Worm (Caenorhabditis elegans) whole organism, L4 larva: ENCODE data around the gene rpt-1.

ENCODE experiments used
- D1046.2 ChIP-seq: fragments of 200-800 bp; sonication (Bioruptor generic); IDR thresholded peaks from 2 replicates; pipeline ENCODE4 v1.3.6; 2022; ENCODE audit warnings: missing genetic modification characterization, missing compliant biosample characterization
- F10B5.3 ChIP-seq: sonication (generic microtip); optimal IDR thresholded peaks from 2 replicates; lab custom pipeline; 2016; ENCODE audit warnings: mild to moderate bottlenecking, missing genetic modification characterization, missing compliant biosample characterization
- F26F4.8 ChIP-seq: fragments of 200-800 bp; sonication (Bioruptor generic); conservative IDR thresholded peaks from 2 replicates; pipeline ENCODE4 v1.3.6; 2022; ENCODE audit warnings: missing genetic modification characterization, missing compliant biosample characterization
- Y105C5A.15 ChIP-seq: fragments of 200-800 bp; sonication (Bioruptor generic); IDR thresholded peaks from 2 replicates; pipeline ENCODE4 v1.3.6; 2022; ENCODE audit warnings: missing genetic modification characterization, missing compliant biosample characterization
- Y75B8A.6 ChIP-seq: fragments of 200-800 bp; sonication (Bioruptor generic); IDR thresholded peaks from 2 replicates; pipeline ENCODE4 v1.3.6; 2022; ENCODE audit warnings: missing genetic modification reagents, missing genetic modification characterization, missing compliant biosample characterization
- ZK337.2 ChIP-seq: fragments of 200-800 bp; sonication (Bioruptor generic); IDR thresholded peaks from 2 replicates; pipeline ENCODE4 v1.3.6; 2022; ENCODE audit warnings: missing genetic modification reagents, missing genetic modification characterization, missing compliant biosample characterization
- ama-1 ChIP-seq: fragments of 150-350 bp; optimal IDR thresholded peaks from 2 replicates; lab custom pipeline; 2014; ENCODE audit warnings: inconsistent platforms, mixed read lengths
- ceh-20 ChIP-seq: fragments of 200-800 bp; sonication (Bioruptor generic); IDR thresholded peaks from 2 replicates; pipeline ENCODE4 v1.3.6; 2022; ENCODE audit warnings: missing genetic modification reagents, missing genetic modification characterization, missing compliant biosample characterization
- ceh-44 ChIP-seq: fragments of 200-800 bp; sonication (Bioruptor generic); IDR thresholded peaks from 2 replicates; pipeline ENCODE4 v1.3.6; 2022; ENCODE audit warnings: missing genetic modification reagents, missing genetic modification characterization, missing compliant biosample characterization
- ceh-82 ChIP-seq: sonication (generic microtip); optimal IDR thresholded peaks from 2 replicates; lab custom pipeline; 2017; ENCODE audit warnings: missing biosample characterization, missing genetic modification characterization
- ces-1 ChIP-seq: fragments of 150-350 bp; sonication (generic microtip); optimal IDR thresholded peaks from 4 replicates; lab custom pipeline; 2014; ENCODE audit warnings: missing biosample characterization, missing genetic modification reagents, missing genetic modification characterization
- cey-2 ChIP-seq: sonication (generic microtip); optimal IDR thresholded peaks from 3 replicates; lab custom pipeline; 2017; ENCODE audit warnings: missing genetic modification characterization, mild to moderate bottlenecking, missing compliant biosample characterization, antibody characterized with exemption, borderline replicate concordance; ENCODE audit not compliant: insufficient read depth
- ctbp-1 ChIP-seq: fragments of 200-800 bp; sonication (Bioruptor generic); IDR thresholded peaks from 2 replicates; pipeline ENCODE4 v1.3.6; 2022; ENCODE audit warnings: missing genetic modification reagents, missing genetic modification characterization, missing compliant biosample characterization
- daf-16 ChIP-seq, 3 experiments: sonication (generic microtip); optimal IDR thresholded peaks; 2 replicates each; lab custom pipeline; 2016 to 2017; ENCODE audit warnings: missing genetic modification characterization in 3 of 3, missing genetic modification reagents in 3 of 3, mild to moderate bottlenecking in 2 of 3, missing compliant biosample characterization in 2 of 3, missing biosample characterization in 1 of 3, moderate library complexity in 1 of 3
- daf-19 ChIP-seq: fragments of 200-800 bp; sonication (Bioruptor generic); conservative IDR thresholded peaks from 2 replicates; pipeline ENCODE4 v1.3.6; 2022; ENCODE audit warnings: missing genetic modification characterization, missing compliant biosample characterization
- dmd-6 ChIP-seq: fragments of 200-800 bp; sonication (Bioruptor generic); IDR thresholded peaks from 2 replicates; pipeline ENCODE4 v1.3.6; 2022; ENCODE audit warnings: missing genetic modification reagents, missing genetic modification characterization, missing compliant biosample characterization
- fkh-10 ChIP-seq: fragments of 150-350 bp; optimal IDR thresholded peaks from 2 replicates; lab custom pipeline; 2014; ENCODE audit warnings: missing biosample characterization, missing genetic modification reagents, missing genetic modification characterization
- hlh-30 ChIP-seq: sonication (generic microtip); optimal IDR thresholded peaks from 2 replicates; lab custom pipeline; 2017; ENCODE audit warnings: antibody characterized with exemption, mild to moderate bottlenecking, missing genetic modification characterization, missing compliant biosample characterization; ENCODE audit not compliant: insufficient read depth
- lin-1 ChIP-seq: fragments of 200-800 bp; sonication (Bioruptor generic); IDR thresholded peaks from 2 replicates; pipeline ENCODE4 v1.3.6; 2022; ENCODE audit warnings: missing genetic modification reagents, missing genetic modification characterization, missing compliant biosample characterization
- lin-39 ChIP-seq: fragments of 150-350 bp; optimal IDR thresholded peaks from 2 replicates; lab custom pipeline; 2014; ENCODE audit warnings: missing biosample characterization, missing genetic modification reagents, missing genetic modification characterization
- mdt-29 ChIP-seq: fragments of 200-800 bp; sonication (Bioruptor generic); IDR thresholded peaks from 2 replicates; pipeline ENCODE4 v1.3.6; 2022; ENCODE audit warnings: missing genetic modification reagents, missing genetic modification characterization, missing compliant biosample characterization
- mxl-2 ChIP-seq: fragments of 200-800 bp; sonication (Bioruptor generic); conservative IDR thresholded peaks from 2 replicates; pipeline ENCODE4 v1.3.6; 2022; ENCODE audit warnings: missing genetic modification reagents, missing genetic modification characterization, missing compliant biosample characterization
- mxl-3 ChIP-seq: fragments of 200-800 bp; sonication (Bioruptor generic); optimal IDR thresholded peaks from 2 replicates; lab custom pipeline; 2018; ENCODE audit warnings: mild to moderate bottlenecking, missing genetic modification characterization, missing compliant biosample characterization
- nhr-102 ChIP-seq: sonication (generic microtip); optimal IDR thresholded peaks from 2 replicates; lab custom pipeline; 2016; ENCODE audit warnings: mild to moderate bottlenecking, missing genetic modification characterization, moderate library complexity, missing compliant biosample characterization
- nhr-28 ChIP-seq: fragments of 150-350 bp; optimal IDR thresholded peaks from 2 replicates; lab custom pipeline; 2014; ENCODE audit warnings: missing biosample characterization, missing genetic modification characterization
- nhr-48 ChIP-seq: sonication (generic microtip); optimal IDR thresholded peaks from 2 replicates; lab custom pipeline; 2016; ENCODE audit warnings: mild to moderate bottlenecking, missing genetic modification characterization, missing compliant biosample characterization
- nhr-6 ChIP-seq: fragments of 150-350 bp; optimal IDR thresholded peaks from 2 replicates; lab custom pipeline; 2014; ENCODE audit warnings: missing biosample characterization, missing genetic modification characterization
- pha-4 ChIP-seq, 2 experiments: fragments of 150-350 bp in 1 of 2; fragments of 200-800 bp in 1 of 2; sonication (Bioruptor generic) in 1 of 2; IDR thresholded peaks in 1 of 2; optimal IDR thresholded peaks in 1 of 2; 2 replicates each; pipeline versions ENCODE4 v1.3.6 to Lab custom; 2014 to 2022; ENCODE audit warnings: missing genetic modification characterization in 2 of 2, missing genetic modification reagents in 2 of 2, missing biosample characterization in 1 of 2, missing compliant biosample characterization in 1 of 2
- set-16 ChIP-seq: fragments of 200-800 bp; sonication (Bioruptor generic); IDR thresholded peaks from 2 replicates; pipeline ENCODE4 v1.3.6; 2022; ENCODE audit warnings: missing genetic modification reagents, missing genetic modification characterization, missing compliant biosample characterization
- tra-1 ChIP-seq: fragments of 200-800 bp; sonication (Bioruptor generic); IDR thresholded peaks from 2 replicates; pipeline ENCODE4 v1.3.6; 2022; ENCODE audit warnings: missing genetic modification reagents, missing genetic modification characterization, missing compliant biosample characterization
- unc-130 ChIP-seq: sonication (generic microtip); optimal IDR thresholded peaks from 2 replicates; lab custom pipeline; 2016; ENCODE audit warnings: missing genetic modification reagents, missing genetic modification characterization, missing compliant biosample characterization
- ztf-7 ChIP-seq: fragments of 150-350 bp; optimal IDR thresholded peaks from 2 replicates; lab custom pipeline; 2014; ENCODE audit warnings: missing biosample characterization, missing genetic modification characterization

The rpt-1 gene

DNA sequence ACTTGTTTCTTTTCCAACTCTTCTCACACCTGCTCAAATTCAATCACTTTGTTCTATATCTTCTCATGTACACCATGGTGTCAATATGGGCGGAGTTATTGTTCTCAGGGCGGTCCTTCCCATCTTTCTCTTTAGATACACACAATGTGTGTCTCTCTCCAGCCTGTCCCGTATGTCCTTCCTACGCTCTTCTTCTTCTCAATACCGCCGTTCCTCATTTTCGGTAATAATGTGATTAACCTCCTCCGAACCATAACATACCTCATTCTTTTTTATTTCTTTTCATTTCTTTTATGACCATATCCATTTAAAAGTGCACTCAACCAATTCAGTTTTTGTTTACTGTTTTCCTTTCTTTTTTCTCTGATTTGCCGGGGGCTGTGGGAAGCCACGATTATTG is 26.6 kb downstream of the rpt-1 start:
- TF ChIP-seq set-16 (GFP tag; lab: Robert Waterston, UW) (no peak), daf-19 (no peak), F26F4.8 (GFP tag; lab: Robert Waterston, UW) (no peak)

DNA sequence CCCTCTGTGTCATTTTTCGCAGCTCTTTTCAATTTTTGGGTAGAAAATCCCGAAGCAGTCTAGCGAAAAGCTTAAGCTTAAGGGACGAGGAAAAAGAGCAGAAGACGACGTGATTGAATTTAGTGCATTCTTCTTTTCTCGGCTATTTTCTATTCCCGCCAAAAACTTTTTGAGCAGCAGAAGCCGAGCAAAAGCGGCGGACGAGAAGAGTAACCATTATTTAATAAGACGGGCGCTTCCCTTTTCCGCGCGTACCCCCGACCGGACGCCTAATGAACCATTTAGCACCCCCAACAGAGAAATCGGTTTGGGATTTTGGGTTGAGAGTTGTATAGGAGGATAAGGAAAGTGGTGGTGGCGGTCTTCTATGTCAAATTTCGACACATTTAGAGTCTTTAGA is 28.6 kb downstream of the rpt-1 start:
- TF ChIP-seq ctbp-1 (peak; percentile 78), F10B5.3 (tag; lab: Kevin White, UChicago) (no peak), nhr-28 (tag; lab: Kevin White, UChicago) (no peak), nhr-48 (tag; lab: Kevin White, UChicago) (no peak), tra-1 (GFP tag; lab: Robert Waterston, UW) (no peak), ceh-20 (no peak), dmd-6 (GFP tag; lab: Robert Waterston, UW) (no peak), lin-39 (tag; lab: Kevin White, UChicago) (no peak), ZK337.2 (GFP tag; lab: Robert Waterston, UW) (no peak), Y105C5A.15 (GFP tag; lab: Robert Waterston, UW) (no peak), ceh-44 (GFP tag; lab: Robert Waterston, UW) (no peak), Y75B8A.6 (GFP tag; lab: Robert Waterston, UW) (no peak), ces-1 (peak; percentile 75), daf-16 (GFP tag; optimal IDR thresholded peaks at IDR 0.05; lab: Kevin White, UChicago) (no peak), daf-16 (tag; optimal IDR thresholded peaks at IDR 0.05; lab: Kevin White, UChicago) (no peak), fkh-10 (peak; percentile 59)

DNA sequence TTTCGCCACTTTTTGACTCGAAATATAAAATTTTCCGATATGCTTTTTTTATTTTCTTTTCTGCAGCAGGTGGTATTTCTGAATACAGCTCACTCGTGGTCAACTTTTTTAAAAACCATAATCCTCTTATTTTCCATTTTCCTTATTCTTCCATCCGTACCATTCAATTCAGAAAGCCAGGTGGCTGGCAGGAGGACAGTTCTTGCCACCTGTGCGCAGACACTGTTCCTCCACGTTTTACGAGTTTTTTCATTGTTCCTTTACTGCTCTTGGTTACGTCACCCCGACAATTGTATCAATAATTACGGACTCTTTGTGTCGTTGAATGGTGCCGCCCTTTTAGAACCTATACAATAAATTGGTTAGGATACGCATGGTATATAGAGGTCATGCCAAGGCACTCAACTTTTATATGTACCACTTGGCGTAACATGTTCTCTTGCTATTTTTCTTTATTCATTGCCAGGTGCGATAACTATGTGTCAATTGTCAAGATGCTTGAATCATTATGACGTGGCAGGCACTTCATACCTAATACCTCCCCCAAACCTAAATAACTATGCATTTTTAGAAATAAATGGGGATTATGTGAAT is 29.2 kb downstream of the rpt-1 start:
- TF ChIP-seq ceh-82 (tag; lab: Kevin White, UChicago) (no peak), ztf-7 (tag; lab: Kevin White, UChicago) (no peak)

DNA sequence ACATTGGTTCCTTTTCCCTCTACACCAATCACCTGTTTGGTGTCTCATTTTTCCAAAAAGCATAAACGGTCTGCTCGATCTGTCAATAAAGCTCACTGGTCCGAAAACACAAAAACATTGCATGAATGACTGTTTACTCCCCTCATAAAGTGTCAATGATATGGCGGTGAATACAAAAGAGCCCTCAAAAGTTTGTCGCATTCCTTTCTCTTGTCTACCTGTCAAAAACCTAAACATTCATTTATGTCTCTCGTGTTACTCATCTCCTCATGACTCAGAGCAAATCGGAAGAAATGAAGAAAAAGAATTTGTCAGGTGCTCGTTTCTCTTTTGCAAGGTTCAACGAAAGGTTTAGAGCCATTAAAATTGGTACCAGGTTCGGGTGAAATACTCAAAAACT is 31.0 kb downstream of the rpt-1 start:
- TF ChIP-seq mdt-29, result no peak
- TF ChIP-seq cey-2 (tag; lab: Kevin White, UChicago), result no peak
- no peak for TF ChIP-seq mxl-3 (GFP tag; lab: Kevin White, UChicago)
- TF ChIP-seq hlh-30 (tag; lab: Kevin White, UChicago), result peak; percentile 18
- TF ChIP-seq dmd-6 (GFP tag; lab: Robert Waterston, UW), result no peak
- no peak for TF ChIP-seq pha-4 (GFP tag; IDR thresholded peaks at IDR 0.05; lab: Robert Waterston, UW)
- TF ChIP-seq pha-4 (tag; optimal IDR thresholded peaks at IDR 0.05; lab: Kevin White, UChicago), result peak; percentile 12
- TF ChIP-seq nhr-6, result peak; percentile 94

DNA sequence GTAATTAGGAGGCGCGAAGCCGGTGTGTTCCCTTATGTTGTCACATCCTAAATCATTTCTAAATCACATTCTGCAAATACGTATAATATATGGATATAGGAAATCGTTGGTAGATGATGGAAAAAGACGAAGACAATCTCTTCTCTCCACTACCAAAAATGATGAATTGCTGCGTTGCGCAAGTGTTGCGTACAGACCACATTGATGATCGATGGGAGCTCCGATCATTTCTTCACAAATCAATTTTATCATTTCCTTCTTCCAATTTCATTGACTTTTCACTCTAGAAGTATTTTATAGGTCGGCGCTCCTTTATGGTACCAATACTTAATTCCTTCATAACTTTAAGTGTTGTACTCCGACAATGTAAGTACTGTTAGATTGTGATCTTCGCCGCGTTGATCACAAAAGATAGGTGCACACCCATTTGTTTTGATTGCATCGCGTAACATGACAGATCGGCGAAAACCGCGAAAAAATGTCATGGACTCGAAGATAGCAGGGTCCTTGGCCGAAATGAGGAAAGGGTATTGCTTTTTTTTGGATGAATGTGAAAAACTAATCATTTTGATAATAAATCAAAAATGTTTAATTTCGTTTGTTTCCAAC is 32.6 kb downstream of the rpt-1 start:
- TF ChIP-seq fkh-10 (no peak), unc-130 (GFP tag; lab: Kevin White, UChicago) (no peak), nhr-102 (tag; lab: Kevin White, UChicago) (no peak), F26F4.8 (GFP tag; lab: Robert Waterston, UW) (no peak), nhr-28 (tag; lab: Kevin White, UChicago) (no peak), mxl-2 (GFP tag; lab: Robert Waterston, UW) (no peak), lin-1 (no peak), ama-1 (lab: Kevin White, UChicago) (no peak), D1046.2 (GFP tag; lab: Robert Waterston, UW) (no peak)
- TF ChIP-seq, all 104 proteins: peak for 0
